Fruit fly (Drosophila melanogaster) whole organism, wandering third instar larva: ENCODE data around the gene CG14540.

Source experiments
- Abd-B ChIP-seq: fragments of >200 bp; optimal IDR thresholded peaks from 2 replicates; lab custom pipeline; 2017; ENCODE audit warnings: missing biosample characterization, missing genetic modification characterization
- CG9705 ChIP-seq: fragments of 200-800 bp; sonication (Bioruptor generic); optimal IDR thresholded peaks from 2 replicates; lab custom pipeline; 2018; ENCODE audit warnings: missing biosample characterization, mild to moderate bottlenecking, missing genetic modification characterization
- CrebA ChIP-seq: fragments of 200-800 bp; sonication (Bioruptor generic); optimal IDR thresholded peaks from 2 replicates; lab custom pipeline; 2016; ENCODE audit warnings: missing biosample characterization, mild to moderate bottlenecking, missing genetic modification characterization, borderline replicate concordance
- Dfd ChIP-seq: fragments of >200 bp; optimal IDR thresholded peaks from 2 replicates; lab custom pipeline; 2017; ENCODE audit warnings: missing biosample characterization, missing genetic modification characterization
- Dif ChIP-seq: fragments of 200-275, 200-300 bp; sonication (Bioruptor generic); optimal IDR thresholded peaks from 2 replicates; lab custom pipeline; 2018; ENCODE audit warnings: missing biosample characterization, missing genetic modification characterization; ENCODE audit not compliant: partially characterized antibody
- Hr78 ChIP-seq: fragments of >200 bp; optimal IDR thresholded peaks from 2 replicates; lab custom pipeline; 2017; ENCODE audit warnings: missing biosample characterization, missing genetic modification characterization
- Myc ChIP-seq: fragments of >200 bp; optimal IDR thresholded peaks from 2 replicates; lab custom pipeline; 2017
- br ChIP-seq: fragments of 200-800 bp; sonication (Bioruptor generic); optimal IDR thresholded peaks from 2 replicates; lab custom pipeline; 2016; ENCODE audit warnings: missing biosample characterization, missing genetic modification characterization
- foxo ChIP-seq, 2 experiments: fragments of 200-800 bp; sonication (Bioruptor generic); optimal IDR thresholded peaks; 2 replicates in 1 of 2; 3 replicates in 1 of 2; lab custom pipeline; 2016 to 2017; ENCODE audit warnings: missing biosample characterization in 2 of 2, missing genetic modification characterization in 2 of 2
- h ChIP-seq: fragments of 200-800 bp; sonication (Bioruptor generic); optimal IDR thresholded peaks from 3 replicates; lab custom pipeline; 2016; ENCODE audit warnings: missing biosample characterization, mild to moderate bottlenecking, missing genetic modification characterization
- lola ChIP-seq: fragments of >200 bp; optimal IDR thresholded peaks from 2 replicates; lab custom pipeline; 2017; ENCODE audit warnings: missing biosample characterization, missing genetic modification characterization
- pan ChIP-seq: fragments of >200 bp; optimal IDR thresholded peaks from 2 replicates; lab custom pipeline; 2017
- psq ChIP-seq: fragments of 200-800 bp; sonication (Bioruptor generic); optimal IDR thresholded peaks from 3 replicates; lab custom pipeline; 2017; ENCODE audit warnings: missing biosample characterization, mild to moderate bottlenecking, missing genetic modification characterization, moderate library complexity
- woc ChIP-seq: sonication (Bioruptor generic); optimal IDR thresholded peaks from 2 replicates; lab custom pipeline; 2016; ENCODE audit warnings: missing biosample characterization, mild to moderate bottlenecking, missing genetic modification characterization

dm6 chr3R:25968915-25969314 is 9.8 kb downstream of the CG14540 start:
- TF ChIP-seq Dfd, result no peak
- no peak for TF ChIP-seq h
- TF ChIP-seq CG9705, result no peak
- TF ChIP-seq br (GFP tag; lab: Kevin White, UChicago), result no peak
- no peak for TF ChIP-seq Dif (GFP tag; lab: Kevin White, UChicago)
- no peak for TF ChIP-seq Abd-B (GFP tag; lab: Kevin White, UChicago)
- no peak for TF ChIP-seq lola (GFP tag; lab: Kevin White, UChicago)
- no peak for TF ChIP-seq Hr78
- TF ChIP-seq Myc (lab: Kevin White, UChicago), result no peak
- TF ChIP-seq pan (lab: Kevin White, UChicago), result no peak
- no peak for TF ChIP-seq CrebA (GFP tag; lab: Kevin White, UChicago)
- no peak for TF ChIP-seq psq (GFP tag; lab: Kevin White, UChicago)
- no peak for TF ChIP-seq woc (GFP tag; lab: Kevin White, UChicago)
- no peak for TF ChIP-seq foxo (GFP tag; optimal IDR thresholded peaks at IDR 0.05; lab: Kevin White, UChicago)
